Worm (Caenorhabditis elegans): Measurements from ENCODE around the gene F35C8.8.
A peak's percentile ranks its signal among the peaks of the same experiment; 100 is the strongest.

F35C8.8 gene

ce11 chrX:5344287-5344686 is 28.2 kb downstream of the F35C8.8 start, which contains the start of gene C26B9.1:
Gene C26B9.1 (plus strand): TSS chrX:5344587.
- no peak for TF ChIP-seq daf-8 (GFP tag; IDR thresholded peaks at IDR 0.05)
- no peak for TF ChIP-seq unc-130 (GFP tag; optimal IDR thresholded peaks at IDR 0.05)
- no peak for TF ChIP-seq D1046.2 (GFP tag; IDR thresholded peaks at IDR 0.05)
- TF ChIP-seq sdz-12 (GFP tag; optimal IDR thresholded peaks at IDR 0.05): no peak
- no peak for TF ChIP-seq hmg-1.1 (GFP tag; IDR thresholded peaks at IDR 0.05)
- no peak for TF ChIP-seq nhr-102 (tag; optimal IDR thresholded peaks at IDR 0.05)
- no peak for TF ChIP-seq unc-62 (GFP tag; optimal IDR thresholded peaks at IDR 0.05 in 1 of 2)
- TF ChIP-seq unc-62 (tag; optimal IDR thresholded peaks at IDR 0.05): no peak

ce11 chrX:5342007-5342406 is 30.4 kb downstream of the F35C8.8 start, which contains the start of gene C26B9.7:
Gene C26B9.7 (plus strand): TSS chrX:5342307.
- peak in 1 of 2 experiments; percentile 58 for TF ChIP-seq unc-62 (GFP tag; optimal IDR thresholded peaks at IDR 0.05 in 1 of 2)
- no peak for TF ChIP-seq unc-62 (tag; optimal IDR thresholded peaks at IDR 0.05)
- TF ChIP-seq skn-1 (tag; optimal IDR thresholded peaks at IDR 0.05): no peak

ce11 chrX:5339889-5340288 is 32.5 kb downstream of the F35C8.8 start, which contains the start of gene C26B9.2:
Gene C26B9.2 (plus strand): TSS chrX:5340189.
- TF ChIP-seq mxl-3 (GFP tag; optimal IDR thresholded peaks at IDR 0.05) (no peak), hmg-1.1 (GFP tag; IDR thresholded peaks at IDR 0.05) (no peak), arid-1 (GFP tag; conservative IDR thresholded peaks at IDR 0.05) (no peak), R02D3.7 (tag; optimal IDR thresholded peaks at IDR 0.05) (no peak), rbr-2 (tag; optimal IDR thresholded peaks at IDR 0.05) (no peak), spr-3 (GFP tag; optimal IDR thresholded peaks at IDR 0.05) (no peak), egl-27 (tag; optimal IDR thresholded peaks at IDR 0.05) (no peak), skn-1 (tag; optimal IDR thresholded peaks at IDR 0.05) (no peak), fos-1 (tag; optimal IDR thresholded peaks at IDR 0.05) (no peak), php-3 (GFP tag; IDR thresholded peaks at IDR 0.05) (no peak), madf-9 (GFP tag; conservative IDR thresholded peaks at IDR 0.05) (no peak), ZK337.2 (GFP tag; IDR thresholded peaks at IDR 0.05) (no peak), ztf-7 (tag; optimal IDR thresholded peaks at IDR 0.05) (no peak), dmd-8 (GFP tag; IDR thresholded peaks at IDR 0.05) (no peak)

ce11 chrX:5339357-5339756 is 33.1 kb downstream of the F35C8.8 start:
- TF ChIP-seq unc-62 (GFP tag; optimal IDR thresholded peaks at IDR 0.05 in 1 of 2) (peak in 1 of 2 experiments; percentile 78), unc-62 (tag; optimal IDR thresholded peaks at IDR 0.05) (no peak), nhr-28 (tag; optimal IDR thresholded peaks at IDR 0.05) (peak; percentile 12), F26F4.8 (GFP tag; conservative IDR thresholded peaks at IDR 0.05) (no peak), nhr-48 (tag; optimal IDR thresholded peaks at IDR 0.05) (peak; percentile 48), nhr-42 (GFP tag; IDR thresholded peaks at IDR 0.05) (no peak), mdl-1 (tag; optimal IDR thresholded peaks at IDR 0.05) (peak in 1 of 2 experiments; percentile 71), aha-1 (tag) (peak; percentile 90), mxl-3 (GFP tag; optimal IDR thresholded peaks at IDR 0.05) (peak; percentile 0), lsy-2 (tag; optimal IDR thresholded peaks at IDR 0.05) (no peak), hlh-30 (tag; optimal IDR thresholded peaks at IDR 0.05; ENCODE audit: insufficient read depth) (peak; percentile 24), hlh-11 (tag; optimal IDR thresholded peaks at IDR 0.05) (peak; percentile 27), fos-1 (tag; optimal IDR thresholded peaks at IDR 0.05) (no peak)

DNA sequence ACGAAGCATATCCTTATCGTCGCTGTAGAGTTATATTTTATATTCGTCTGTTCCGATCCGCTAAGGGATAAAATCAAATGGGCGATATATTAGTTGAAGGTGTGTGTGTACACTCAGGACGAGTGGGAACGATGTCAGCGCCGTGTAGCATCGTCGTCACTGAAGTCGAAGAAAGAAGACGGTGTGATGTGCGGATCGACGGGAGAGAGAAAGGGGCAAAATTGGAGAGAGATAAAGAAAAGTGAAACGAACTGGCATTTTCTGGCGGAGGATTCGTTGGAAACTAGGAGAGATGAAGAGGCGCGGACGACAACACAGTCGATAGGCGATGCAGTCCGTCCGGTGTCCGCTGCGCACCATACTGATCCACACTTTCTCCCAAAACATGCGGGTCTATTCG is 34.5 kb downstream of the F35C8.8 start, which contains the start of gene C26B9.3:
Gene C26B9.3, plus strand, starts transcription at position 343 of the 400 bp plus-strand sequence.
- peak; percentile 7 for TF ChIP-seq spr-1 (tag; optimal IDR thresholded peaks at IDR 0.05)
- peak in 1 of 2 experiments; percentile 36 for TF ChIP-seq mdl-1 (tag; optimal IDR thresholded peaks at IDR 0.05)
- TF ChIP-seq nhr-28 (tag; optimal IDR thresholded peaks at IDR 0.05): peak; percentile 8
- TF ChIP-seq T20F7.1 (GFP tag; optimal IDR thresholded peaks at IDR 0.05): no peak
- TF ChIP-seq F26F4.8 (GFP tag; conservative IDR thresholded peaks at IDR 0.05): no peak
- peak; percentile 68 for TF ChIP-seq mxl-3 (GFP tag; optimal IDR thresholded peaks at IDR 0.05)
- TF ChIP-seq hlh-11 (tag; optimal IDR thresholded peaks at IDR 0.05): peak; percentile 41

Measured in whole organism, L4 larva.